Fruit fly (Drosophila melanogaster): ENCODE data around the gene amd.

amd gene

DNA sequence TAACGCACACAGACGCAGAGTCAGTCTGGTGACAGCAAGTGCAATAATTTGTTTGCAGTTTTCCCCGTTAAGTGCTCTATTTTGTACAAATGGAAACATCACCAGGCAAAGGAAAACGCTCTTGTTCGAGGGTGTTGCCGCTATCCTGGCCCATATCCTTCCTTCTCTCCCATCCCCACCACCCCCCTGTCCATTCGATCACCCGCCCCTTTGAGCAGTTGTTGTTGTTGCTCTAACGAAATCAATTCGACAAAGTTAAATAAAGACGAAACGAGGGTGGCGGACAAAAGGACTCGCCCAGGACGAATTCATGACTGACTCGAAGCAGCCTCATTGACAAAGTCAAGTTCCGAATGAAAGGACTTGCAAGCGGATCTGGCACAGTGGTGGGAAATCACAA lies 20.6 kb upstream of the amd start:
- TF ChIP-seq Sp1 (GFP tag; optimal IDR thresholded peaks at IDR 0.05), result no peak
- no peak for TF ChIP-seq foxo (GFP tag; optimal IDR thresholded peaks at IDR 0.05)
- TF ChIP-seq fru (GFP tag; optimal IDR thresholded peaks at IDR 0.05), result no peak
- no peak for TF ChIP-seq Abd-B (GFP tag; optimal IDR thresholded peaks at IDR 0.05)
- no peak for TF ChIP-seq sage (GFP tag; optimal IDR thresholded peaks at IDR 0.05)
- TF ChIP-seq h (GFP tag; optimal IDR thresholded peaks at IDR 0.05), result no peak
- no peak for TF ChIP-seq HLH106 (tag; optimal IDR thresholded peaks at IDR 0.05)
- no peak for TF ChIP-seq tai (GFP tag; optimal IDR thresholded peaks at IDR 0.05)
- TF ChIP-seq Myc (optimal IDR thresholded peaks at IDR 0.05), result no peak
- TF ChIP-seq brk (GFP tag; optimal IDR thresholded peaks at IDR 0.05), result no peak
- no peak for TF ChIP-seq jim (GFP tag; optimal IDR thresholded peaks at IDR 0.05)
- TF ChIP-seq OdsH (GFP tag; optimal IDR thresholded peaks at IDR 0.05), result no peak
- TF ChIP-seq Vsx2 (GFP tag; optimal IDR thresholded peaks at IDR 0.05; ENCODE audit: partially characterized antibody), result no peak
- TF ChIP-seq ey (GFP tag; optimal IDR thresholded peaks at IDR 0.05), result no peak

DNA sequence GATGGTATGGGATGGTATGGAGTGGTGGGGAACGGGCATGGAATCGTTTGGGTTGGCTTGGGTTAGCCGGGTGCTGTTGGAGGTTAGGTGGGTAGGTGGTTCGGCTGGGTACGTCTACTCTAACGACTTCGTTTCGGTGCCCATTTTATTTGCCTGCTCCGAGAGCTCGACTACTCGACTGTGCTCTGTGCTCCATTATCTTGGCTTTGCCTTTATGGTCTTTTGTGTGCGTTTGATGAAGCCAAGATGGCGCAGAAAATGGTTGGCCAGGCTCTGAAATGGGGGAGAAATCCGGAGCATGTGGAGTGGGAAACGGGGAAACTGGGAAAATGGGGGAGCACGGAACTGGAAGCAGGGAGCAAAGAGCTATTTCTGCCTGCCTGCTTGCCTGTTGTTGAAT lies 16.1 kb upstream of the amd start:
- TF ChIP-seq fru (GFP tag; optimal IDR thresholded peaks at IDR 0.05), result no peak
- TF ChIP-seq Vsx2 (GFP tag; optimal IDR thresholded peaks at IDR 0.05; ENCODE audit: partially characterized antibody), result no peak
- TF ChIP-seq ey (GFP tag; optimal IDR thresholded peaks at IDR 0.05), result no peak
- TF ChIP-seq CrebA (GFP tag; optimal IDR thresholded peaks at IDR 0.05; ENCODE audit: borderline replicate concordance), result no peak
- no peak for TF ChIP-seq Rel (GFP tag; optimal IDR thresholded peaks at IDR 0.05)
- no peak for TF ChIP-seq Rel (tag; optimal IDR thresholded peaks at IDR 0.05)
- TF ChIP-seq jim (GFP tag; optimal IDR thresholded peaks at IDR 0.05), result no peak
- TF ChIP-seq N (GFP tag; optimal IDR thresholded peaks at IDR 0.05), result no peak
- TF ChIP-seq pan (optimal IDR thresholded peaks at IDR 0.05), result no peak
- no peak for TF ChIP-seq Sp1 (GFP tag; optimal IDR thresholded peaks at IDR 0.05)
- no peak for TF ChIP-seq woc (GFP tag; optimal IDR thresholded peaks at IDR 0.05)

DNA sequence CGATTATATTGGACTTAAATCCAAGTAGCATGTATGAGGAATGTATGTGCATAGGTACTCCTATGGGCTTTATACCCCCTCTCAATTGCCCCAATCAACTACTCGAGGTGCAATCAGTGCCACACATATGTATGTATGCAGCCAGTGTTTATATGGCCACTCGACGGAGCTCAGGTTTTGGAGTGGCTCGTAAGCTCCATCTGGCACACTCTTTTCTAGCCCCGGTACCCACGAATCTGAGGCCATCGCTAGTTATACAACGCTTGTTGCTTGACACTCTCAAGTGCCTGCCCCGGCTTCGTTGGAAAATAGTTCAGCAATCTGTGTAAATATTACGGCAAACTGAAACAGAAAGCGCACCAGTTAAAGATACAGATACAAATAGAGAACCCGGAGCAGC lies 13.6 kb upstream of the amd start:
- no peak for TF ChIP-seq Hr78 (GFP tag; optimal IDR thresholded peaks at IDR 0.05)
- no peak for TF ChIP-seq Jra (GFP tag; optimal IDR thresholded peaks at IDR 0.05)
- no peak for TF ChIP-seq Abd-B (GFP tag; optimal IDR thresholded peaks at IDR 0.05)
- no peak for TF ChIP-seq Mio (GFP tag; optimal IDR thresholded peaks at IDR 0.05)

DNA sequence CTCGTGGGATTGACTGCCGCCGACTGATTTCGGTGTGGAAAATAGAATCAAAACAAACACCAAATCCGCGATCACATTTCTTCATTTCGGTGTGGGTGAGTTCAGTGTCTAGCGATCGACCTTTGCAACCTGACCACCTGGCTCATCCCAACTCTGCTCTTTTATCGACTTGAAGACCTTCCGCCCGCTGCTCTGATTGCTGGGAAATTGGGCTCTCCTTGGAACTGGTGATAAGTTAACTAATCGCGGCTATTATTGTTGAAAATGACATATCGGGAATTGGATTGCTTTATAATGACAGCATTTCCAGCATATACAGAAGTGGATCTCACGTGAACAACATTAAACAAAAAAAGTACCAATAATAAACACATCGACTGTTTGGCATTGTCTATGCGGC lies 12.6 kb upstream of the amd start:
- TF ChIP-seq CG9705 (GFP tag; optimal IDR thresholded peaks at IDR 0.05) (no peak), CG32264 (GFP tag; optimal IDR thresholded peaks at IDR 0.05) (no peak), fru (GFP tag; optimal IDR thresholded peaks at IDR 0.05) (no peak), foxo (GFP tag; optimal IDR thresholded peaks at IDR 0.05) (no peak), sage (GFP tag; optimal IDR thresholded peaks at IDR 0.05) (no peak), sv (GFP tag; optimal IDR thresholded peaks at IDR 0.05) (no peak), Hr83 (GFP tag; optimal IDR thresholded peaks at IDR 0.05; ENCODE audit: poor library complexity, severe bottlenecking) (no peak)

DNA sequence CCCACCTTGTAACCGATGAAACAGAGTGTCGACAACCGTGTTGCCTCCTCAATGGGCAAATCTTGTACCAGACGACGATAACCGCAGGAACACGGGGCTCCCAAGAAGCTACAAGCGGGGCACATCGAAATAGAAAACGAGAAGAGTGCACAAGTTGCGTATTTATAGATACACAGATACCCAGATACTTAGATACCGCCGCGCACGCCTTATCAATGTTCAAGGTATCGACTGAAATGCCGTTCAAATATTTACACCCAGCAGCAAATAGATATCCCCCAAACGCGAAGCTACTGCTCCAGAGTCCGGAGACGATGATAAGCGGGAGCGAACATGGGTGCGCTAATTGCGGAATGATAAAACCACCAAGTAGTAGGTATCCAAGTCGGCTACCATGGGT lies 11.3 kb upstream of the amd start:
- TF ChIP-seq Rel (GFP tag; optimal IDR thresholded peaks at IDR 0.05), result no peak
- TF ChIP-seq Rel (tag; optimal IDR thresholded peaks at IDR 0.05), result no peak
- no peak for TF ChIP-seq dmrt93B (GFP tag; optimal IDR thresholded peaks at IDR 0.05)
- TF ChIP-seq CG9705 (GFP tag; optimal IDR thresholded peaks at IDR 0.05), result no peak
- TF ChIP-seq GATAd (GFP tag; optimal IDR thresholded peaks at IDR 0.05), result no peak
- TF ChIP-seq Mio (GFP tag; optimal IDR thresholded peaks at IDR 0.05), result no peak
- no peak for TF ChIP-seq dsf (GFP tag; optimal IDR thresholded peaks at IDR 0.05; ENCODE audit: borderline replicate concordance)
- no peak for TF ChIP-seq Hr78 (GFP tag; optimal IDR thresholded peaks at IDR 0.05)
- no peak for TF ChIP-seq jim (GFP tag; optimal IDR thresholded peaks at IDR 0.05)
- TF ChIP-seq brk (GFP tag; optimal IDR thresholded peaks at IDR 0.05), result no peak

DNA sequence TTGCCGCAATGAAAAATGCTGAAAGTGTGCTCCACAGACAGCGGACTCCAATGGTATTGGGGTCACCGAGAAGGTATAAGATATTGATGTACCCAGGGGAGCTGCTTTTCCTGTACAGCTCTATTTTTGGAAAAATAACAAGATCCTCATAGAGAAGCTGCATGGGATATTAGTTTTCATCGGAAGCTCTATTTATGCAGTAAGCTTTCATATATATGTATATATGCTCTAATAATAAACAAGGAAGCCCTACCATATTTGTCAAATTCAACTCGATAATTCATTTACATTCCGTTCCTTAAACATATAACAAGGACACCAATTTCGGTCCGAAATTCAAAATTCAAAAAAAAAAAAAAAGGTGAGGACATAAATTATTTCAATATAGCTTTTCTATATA lies 8.2 kb upstream of the amd start, which contains the start of the genes CG17344 and CG43731:
CG17344 (plus strand) TSS at position 301 of the 400 bp plus-strand sequence.
CG43731 (plus strand) TSS at position 301 of the 400 bp plus-strand sequence.
- TF ChIP-seq Hr83 (GFP tag; optimal IDR thresholded peaks at IDR 0.05; ENCODE audit: poor library complexity, severe bottlenecking) (no peak), dmrt93B (GFP tag; optimal IDR thresholded peaks at IDR 0.05) (no peak), Rel (GFP tag; optimal IDR thresholded peaks at IDR 0.05) (no peak), Rel (tag; optimal IDR thresholded peaks at IDR 0.05) (no peak), dl (GFP tag; optimal IDR thresholded peaks at IDR 0.05; ENCODE audit: insufficient read depth in 1 of 2, partially characterized antibody in 2 of 2) (no peak), Hnf4 (GFP tag; optimal IDR thresholded peaks at IDR 0.05) (no peak), OdsH (GFP tag; optimal IDR thresholded peaks at IDR 0.05) (no peak), brk (GFP tag; optimal IDR thresholded peaks at IDR 0.05) (no peak), Vsx2 (GFP tag; optimal IDR thresholded peaks at IDR 0.05; ENCODE audit: partially characterized antibody) (no peak), CrebA (GFP tag; optimal IDR thresholded peaks at IDR 0.05; ENCODE audit: borderline replicate concordance) (no peak), lola (GFP tag; optimal IDR thresholded peaks at IDR 0.05) (no peak), rgr (GFP tag; optimal IDR thresholded peaks at IDR 0.05) (no peak), fru (GFP tag; optimal IDR thresholded peaks at IDR 0.05) (no peak), Dif (GFP tag; optimal IDR thresholded peaks at IDR 0.05; ENCODE audit: partially characterized antibody) (no peak)
